Worm (Caenorhabditis elegans): ENCODE measurements around the gene F57E7.4.

Gene F57E7.4

DNA sequence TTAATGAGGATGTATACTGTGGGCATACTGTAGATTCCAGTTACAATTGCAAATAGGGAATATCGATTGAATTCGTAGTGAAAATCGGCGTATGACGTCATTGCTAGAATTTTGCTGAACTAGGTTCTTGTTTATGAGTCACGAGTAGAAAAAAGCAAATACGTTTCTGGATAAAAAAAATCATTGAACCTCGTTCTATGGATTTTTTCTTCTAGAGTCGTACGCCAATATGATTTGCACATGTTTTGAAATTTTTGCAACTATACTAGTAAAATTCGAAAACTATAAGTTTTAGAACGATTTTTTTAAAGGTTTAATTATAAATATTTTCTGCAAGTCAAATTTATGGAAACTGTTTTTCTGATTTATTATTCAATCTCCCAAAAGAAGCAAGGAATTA, 13.0 kb downstream of the F57E7.4 start, which contains the start of gene sru-44:
Gene sru-44, minus strand, starts transcription at position 101 of the 400 bp plus-strand sequence.
- no peak for TF ChIP-seq efl-3 (GFP tag; optimal IDR thresholded peaks at IDR 0.05)
- no peak for TF ChIP-seq mef-2 (tag; optimal IDR thresholded peaks at IDR 0.05)
- TF ChIP-seq nhr-11 (tag; optimal IDR thresholded peaks at IDR 0.05), result no peak
- no peak for TF ChIP-seq blmp-1 (tag; optimal IDR thresholded peaks at IDR 0.05)
- TF ChIP-seq alr-1 (tag; optimal IDR thresholded peaks at IDR 0.05; ENCODE audit: borderline replicate concordance), result no peak
- no peak for TF ChIP-seq mep-1 (tag; optimal IDR thresholded peaks at IDR 0.05)
- no peak for TF ChIP-seq fkh-8 (tag; optimal IDR thresholded peaks at IDR 0.05)

DNA sequence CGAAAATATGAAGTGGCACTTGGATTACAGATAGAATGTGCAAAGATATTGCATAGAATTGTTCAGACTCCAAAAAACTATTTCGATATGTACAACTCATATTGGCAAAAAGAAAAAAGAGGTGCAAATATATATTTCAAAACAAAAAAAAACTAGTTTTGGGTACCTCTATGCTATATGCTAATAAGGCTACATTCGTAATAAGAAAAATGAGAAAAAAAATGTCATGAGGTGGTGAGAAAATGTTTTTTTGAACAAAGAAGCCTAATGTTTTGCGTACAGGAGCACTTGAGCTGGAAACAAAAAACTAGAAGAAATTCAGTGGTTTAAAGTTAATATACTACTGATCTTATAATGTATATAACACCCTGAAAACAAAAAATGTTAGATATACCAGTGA, 20.0 kb downstream of the F57E7.4 start, which contains the start of gene srh-142:
Gene srh-142, minus strand, starts transcription at position 101 of the 400 bp plus-strand sequence.
- TF ChIP-seq jun-1 (tag; optimal IDR thresholded peaks at IDR 0.05) (no peak), rnt-1 (tag; optimal IDR thresholded peaks at IDR 0.05) (no peak), lin-35 (GFP tag; optimal IDR thresholded peaks at IDR 0.05) (no peak), hlh-17 (GFP tag; optimal IDR thresholded peaks at IDR 0.05; ENCODE audit: borderline replicate concordance) (no peak), tbx-2 (tag; optimal IDR thresholded peaks at IDR 0.05) (no peak), nhr-47 (tag; optimal IDR thresholded peaks at IDR 0.05) (no peak), C34B4.2 (tag; optimal IDR thresholded peaks at IDR 0.05) (no peak), ama-1 (optimal IDR thresholded peaks at IDR 0.05) (no peak), nhr-11 (tag; optimal IDR thresholded peaks at IDR 0.05) (no peak), grh-1 (GFP tag; IDR thresholded peaks at IDR 0.05) (no peak), ztf-4 (tag; optimal IDR thresholded peaks at IDR 0.05) (no peak), unc-98 (GFP tag; IDR thresholded peaks at IDR 0.05) (no peak), efl-1 (optimal IDR thresholded peaks at IDR 0.05) (no peak), efl-1 (GFP tag; optimal IDR thresholded peaks at IDR 0.05 in 1 of 2) (no peak)

DNA sequence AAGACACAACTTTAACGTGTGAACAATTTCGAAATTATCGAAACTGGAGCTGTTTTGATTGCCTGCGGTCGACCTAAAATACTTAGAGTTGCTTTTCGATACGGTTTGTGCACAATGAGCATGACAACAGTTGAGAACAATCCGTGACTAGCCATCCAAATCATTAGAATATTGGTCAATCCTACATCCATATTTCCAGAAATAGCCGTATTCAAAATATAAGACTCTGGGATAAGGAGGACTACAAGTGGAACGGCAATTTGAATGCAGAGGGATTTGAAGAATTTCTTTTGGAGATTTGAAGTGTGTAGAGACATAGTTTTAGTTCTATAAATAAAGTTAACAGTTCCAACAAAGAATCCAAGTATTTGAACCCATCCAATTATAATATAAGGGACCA, 21.4 kb downstream of the F57E7.4 start:
- no peak for TF ChIP-seq ceh-90 (tag; optimal IDR thresholded peaks at IDR 0.05)
- no peak for TF ChIP-seq pqm-1 (tag; optimal IDR thresholded peaks at IDR 0.05)
- TF ChIP-seq ztf-4 (tag; optimal IDR thresholded peaks at IDR 0.05), result no peak
- no peak for TF ChIP-seq C04F5.9 (tag; optimal IDR thresholded peaks at IDR 0.05)
- no peak for TF ChIP-seq vab-15 (tag; optimal IDR thresholded peaks at IDR 0.05)
- TF ChIP-seq snpc-4 (tag; optimal IDR thresholded peaks at IDR 0.05), result no peak
- no peak for TF ChIP-seq sptf-1 (tag; optimal IDR thresholded peaks at IDR 0.05)
- TF ChIP-seq F16B12.6 (tag; optimal IDR thresholded peaks at IDR 0.05), result no peak
- TF ChIP-seq aha-1 (tag; optimal IDR thresholded peaks at IDR 0.05), result no peak
- TF ChIP-seq hlh-4 (tag; optimal IDR thresholded peaks at IDR 0.05), result no peak

DNA sequence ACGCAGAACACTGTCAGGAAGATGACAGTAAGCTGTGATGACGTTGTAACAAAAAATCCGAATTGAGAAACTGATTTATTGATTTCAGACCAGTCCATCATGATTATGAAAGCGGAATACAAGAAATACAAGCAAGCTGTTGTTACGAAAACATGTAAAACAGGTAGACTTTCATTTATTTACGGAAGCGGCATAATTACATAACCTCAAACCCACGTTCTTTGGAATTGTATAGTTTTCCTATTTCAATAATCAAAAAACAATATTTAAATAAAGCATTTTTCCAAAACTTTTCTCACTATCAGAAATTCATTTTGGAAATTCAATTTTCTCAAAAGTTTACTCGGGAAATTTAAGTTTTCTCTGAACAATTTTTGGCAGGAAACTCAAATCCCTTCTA, 22.1 kb downstream of the F57E7.4 start, which contains the start of gene str-15:
Gene str-15, minus strand, starts transcription at position 101 of the 400 bp plus-strand sequence.
- TF ChIP-seq pqm-1 (tag; optimal IDR thresholded peaks at IDR 0.05) (no peak), jun-1 (tag; optimal IDR thresholded peaks at IDR 0.05) (no peak), nhr-47 (tag; optimal IDR thresholded peaks at IDR 0.05) (no peak), blmp-1 (tag; optimal IDR thresholded peaks at IDR 0.05) (no peak), vab-15 (tag; optimal IDR thresholded peaks at IDR 0.05) (no peak), ceh-63 (GFP tag; optimal IDR thresholded peaks at IDR 0.05) (no peak), fkh-10 (GFP tag; optimal IDR thresholded peaks at IDR 0.05) (no peak), lin-13 (GFP tag; optimal IDR thresholded peaks at IDR 0.05) (no peak), ceh-82 (tag; optimal IDR thresholded peaks at IDR 0.05) (no peak), mep-1 (tag; optimal IDR thresholded peaks at IDR 0.05) (no peak), skn-1 (tag; optimal IDR thresholded peaks at IDR 0.05) (no peak)

DNA sequence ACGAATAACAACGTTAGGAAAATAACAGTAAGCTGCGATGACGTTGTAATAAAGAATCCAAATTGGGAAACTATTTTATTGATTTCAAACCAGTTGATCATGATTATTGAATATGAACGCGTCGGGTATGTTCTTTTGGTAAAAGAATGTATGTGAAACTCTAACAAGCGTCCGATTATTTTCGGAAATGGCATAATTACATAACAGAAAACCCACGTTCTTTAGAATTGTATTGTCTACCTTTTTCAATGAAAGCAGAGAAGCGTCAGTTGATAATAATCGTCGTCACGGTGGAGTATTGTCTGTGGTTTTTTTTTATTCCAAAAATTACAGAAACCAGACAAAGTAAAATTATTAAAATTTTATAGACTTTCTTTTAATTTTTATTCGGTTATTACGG, 25.8 kb downstream of the F57E7.4 start, which contains the start of gene str-14:
Gene str-14, minus strand, starts transcription at position 101 of the 400 bp plus-strand sequence.
- TF ChIP-seq alr-1 (tag; optimal IDR thresholded peaks at IDR 0.05; ENCODE audit: borderline replicate concordance) (no peak), tbx-2 (tag; optimal IDR thresholded peaks at IDR 0.05) (no peak), nhr-84 (tag; optimal IDR thresholded peaks at IDR 0.05) (no peak), ztf-4 (tag; optimal IDR thresholded peaks at IDR 0.05) (no peak), ceh-90 (tag; optimal IDR thresholded peaks at IDR 0.05) (no peak), nhr-11 (tag; optimal IDR thresholded peaks at IDR 0.05) (no peak), unc-62 (GFP tag; optimal IDR thresholded peaks at IDR 0.05) (no peak), nhr-76 (tag; optimal IDR thresholded peaks at IDR 0.05) (no peak), fkh-4 (tag; optimal IDR thresholded peaks at IDR 0.05; ENCODE audit: borderline replicate concordance) (no peak), lir-3 (tag; optimal IDR thresholded peaks at IDR 0.05; ENCODE audit: poor library complexity) (no peak), elt-2 (tag; optimal IDR thresholded peaks at IDR 0.05) (no peak)

Data from whole organism, L1 larva.